Fruit fly (Drosophila melanogaster) whole organism, embryonic: ENCODE results near the gene Polr2D.

Source experiments
- Aef1 ChIP-seq: fragments of 200-800 bp; sonication (Bioruptor generic); IDR thresholded peaks from 3 replicates; pipeline ENCODE4 v1.3.6; 2022; ENCODE audit warnings: missing biosample characterization, missing genetic modification characterization
- Antp ChIP-seq: fragments of 200-800 bp; sonication (Bioruptor generic); optimal IDR thresholded peaks from 3 replicates; lab custom pipeline; 2016; ENCODE audit warnings: missing biosample characterization, missing genetic modification characterization
- BEAF-32 ChIP-seq: fragments of 200-800 bp; sonication (Bioruptor generic); optimal IDR thresholded peaks from 3 replicates; lab custom pipeline; 2017; ENCODE audit warnings: missing biosample characterization, missing genetic modification characterization, mild to moderate bottlenecking, moderate library complexity, missing genetic modification reagents
- CG10654 ChIP-seq: fragments of 200-800 bp; sonication (Bioruptor generic); optimal IDR thresholded peaks from 2 replicates; lab custom pipeline; 2016; ENCODE audit warnings: missing biosample characterization, missing genetic modification characterization
- CG10959 ChIP-seq: fragments of 200-800 bp; sonication (Bioruptor generic); IDR thresholded peaks from 2 replicates; pipeline ENCODE4 v1.3.6; 2022; ENCODE audit warnings: missing biosample characterization, missing genetic modification characterization
- CG11504 ChIP-seq: fragments of 200-800 bp; sonication (Bioruptor generic); optimal IDR thresholded peaks from 3 replicates; lab custom pipeline; 2019; ENCODE audit warnings: missing biosample characterization, mild to moderate bottlenecking, missing genetic modification characterization, moderate library complexity
- CG12071 ChIP-seq: fragments of 200-800 bp; sonication (Bioruptor generic); optimal IDR thresholded peaks from 3 replicates; lab custom pipeline; 2018; ENCODE audit warnings: missing biosample characterization, mild to moderate bottlenecking, missing genetic modification characterization
- CG17568 ChIP-seq: fragments of 200-800 bp; sonication (Bioruptor generic); optimal IDR thresholded peaks from 2 replicates; lab custom pipeline; 2018; ENCODE audit warnings: missing biosample characterization, mild to moderate bottlenecking, missing genetic modification characterization, moderate library complexity
- CG17829 ChIP-seq: fragments of 200-800 bp; optimal IDR thresholded peaks from 2 replicates; lab custom pipeline; 2019; ENCODE audit warnings: missing biosample characterization, mild to moderate bottlenecking, missing genetic modification characterization, moderate library complexity
- CG4424 ChIP-seq: fragments of 200-800 bp; sonication (Bioruptor generic); optimal IDR thresholded peaks from 3 replicates; lab custom pipeline; 2016; ENCODE audit warnings: missing biosample characterization, missing genetic modification characterization
- CG5245 ChIP-seq: fragments of 200-800 bp; sonication (Bioruptor generic); optimal IDR thresholded peaks from 3 replicates; lab custom pipeline; 2016; ENCODE audit warnings: missing biosample characterization, missing genetic modification characterization
- CG7987 ChIP-seq: fragments of 200-800 bp; sonication (Bioruptor generic); optimal IDR thresholded peaks from 2 replicates; lab custom pipeline; 2018; ENCODE audit warnings: missing biosample characterization, mild to moderate bottlenecking, missing genetic modification characterization, moderate library complexity
- CG8089 ChIP-seq: fragments of 200-800 bp; sonication (Bioruptor generic); optimal IDR thresholded peaks from 3 replicates; lab custom pipeline; 2016; ENCODE audit warnings: missing biosample characterization, missing genetic modification characterization
- CG9609 ChIP-seq: fragments of 200-800 bp; sonication (Bioruptor generic); optimal IDR thresholded peaks from 3 replicates; lab custom pipeline; 2016; ENCODE audit warnings: missing biosample characterization, missing genetic modification characterization
- CG9797 ChIP-seq: fragments of 200-800 bp; sonication (Bioruptor generic); optimal IDR thresholded peaks from 3 replicates; lab custom pipeline; 2018; ENCODE audit warnings: missing biosample characterization, mild to moderate bottlenecking, missing genetic modification characterization
- Dll ChIP-seq: fragments of 200-800 bp; sonication (Bioruptor generic); IDR thresholded peaks from 4 replicates; pipeline ENCODE4 v1.3.6; 2022; ENCODE audit warnings: missing biosample characterization, missing genetic modification characterization; ENCODE audit not compliant: partially characterized antibody
- Drgx ChIP-seq: fragments of 200-800 bp; sonication (Bioruptor generic); IDR thresholded peaks from 2 replicates; pipeline ENCODE4 v1.3.6; 2022; ENCODE audit warnings: missing biosample characterization, missing genetic modification characterization
- E2f1 ChIP-seq: fragments of 200-800 bp; sonication (Bioruptor generic); IDR thresholded peaks from 2 replicates; pipeline ENCODE4 v1.3.6; 2022; ENCODE audit warnings: missing biosample characterization, missing genetic modification characterization
- HLH4C ChIP-seq: fragments of 200-800 bp; sonication (Bioruptor generic); IDR thresholded peaks from 3 replicates; pipeline ENCODE4 v1.3.6; 2022; ENCODE audit warnings: missing biosample characterization, missing genetic modification characterization; ENCODE audit not compliant: partially characterized antibody
- Hmr ChIP-seq: fragments of 200-800 bp; sonication (Bioruptor generic); optimal IDR thresholded peaks from 3 replicates; lab custom pipeline; 2017; ENCODE audit warnings: mild to moderate bottlenecking, missing biosample characterization, missing genetic modification reagents, missing genetic modification characterization
- Hmx ChIP-seq: fragments of 200-800 bp; sonication (Bioruptor generic); optimal IDR thresholded peaks from 2 replicates; lab custom pipeline; 2016; ENCODE audit warnings: missing biosample characterization, missing genetic modification characterization
- Lpt ChIP-seq: fragments of >200 bp; optimal IDR thresholded peaks from 2 replicates; lab custom pipeline; 2018; ENCODE audit warnings: missing biosample characterization, missing genetic modification characterization
- Max ChIP-seq: fragments of 200-800 bp; sonication (Bioruptor generic); optimal IDR thresholded peaks from 2 replicates; lab custom pipeline; 2016; ENCODE audit warnings: missing biosample characterization, mild to moderate bottlenecking, missing genetic modification characterization
- NK7.1 ChIP-seq: fragments of 200-800 bp; sonication (Bioruptor generic); optimal IDR thresholded peaks from 3 replicates; lab custom pipeline; 2016; ENCODE audit warnings: missing biosample characterization, missing genetic modification characterization
- Nf-YB ChIP-seq: fragments of 200-800 bp; sonication (Bioruptor generic); optimal IDR thresholded peaks from 3 replicates; lab custom pipeline; 2019; ENCODE audit warnings: missing biosample characterization, mild to moderate bottlenecking, missing genetic modification characterization, moderate library complexity
- Pdp1 ChIP-seq, 2 experiments: fragments of 200-800 bp; sonication (Bioruptor generic); optimal IDR thresholded peaks; 3 replicates each; lab custom pipeline; 2016; ENCODE audit warnings: missing biosample characterization in 2 of 2, missing genetic modification characterization in 2 of 2, mild to moderate bottlenecking in 1 of 2, moderate library complexity in 1 of 2
- Ptx1 ChIP-seq: fragments of 200-800 bp; sonication (Bioruptor generic); IDR thresholded peaks from 2 replicates; pipeline ENCODE4 v1.3.6; 2022; ENCODE audit warnings: missing biosample characterization, missing genetic modification characterization
- Rx ChIP-seq: fragments of 200-800 bp; sonication (Bioruptor generic); IDR thresholded peaks from 2 replicates; pipeline ENCODE4 v1.3.6; 2022; ENCODE audit warnings: missing biosample characterization, missing genetic modification characterization
- Spps ChIP-seq: fragments of 200-800 bp; sonication (Bioruptor generic); optimal IDR thresholded peaks from 2 replicates; lab custom pipeline; 2018; ENCODE audit warnings: missing biosample characterization, mild to moderate bottlenecking, missing genetic modification characterization
- bbx ChIP-seq: fragments of 200-800 bp; sonication (Bioruptor generic); IDR thresholded peaks from 2 replicates; pipeline ENCODE4 v1.3.6; 2022; ENCODE audit warnings: missing biosample characterization, missing genetic modification characterization; ENCODE audit not compliant: partially characterized antibody
- crol ChIP-seq: fragments of 200-800 bp; sonication (Bioruptor generic); IDR thresholded peaks from 2 replicates; pipeline ENCODE4 v1.3.6; 2022; ENCODE audit warnings: missing biosample characterization, missing genetic modification characterization
- crp ChIP-seq, 2 experiments: fragments of 200-800 bp; sonication (Bioruptor generic); optimal IDR thresholded peaks; 2 replicates in 1 of 2; 3 replicates in 1 of 2; lab custom pipeline; 2017; ENCODE audit warnings: missing biosample characterization in 2 of 2, missing genetic modification characterization in 2 of 2, mild to moderate bottlenecking in 1 of 2, moderate library complexity in 1 of 2
- cwo ChIP-seq: fragments of 200-800 bp; sonication (Bioruptor generic); optimal IDR thresholded peaks from 3 replicates; lab custom pipeline; 2017; ENCODE audit warnings: missing biosample characterization, missing genetic modification characterization, mild to moderate bottlenecking, moderate library complexity, missing genetic modification reagents
- ftz-f1 ChIP-seq: fragments of 200-800 bp; sonication (Bioruptor generic); optimal IDR thresholded peaks from 2 replicates; lab custom pipeline; 2016; ENCODE audit warnings: missing biosample characterization, missing genetic modification characterization
- gcm ChIP-seq: fragments of 200-800 bp; sonication (Bioruptor generic); optimal IDR thresholded peaks from 2 replicates; lab custom pipeline; 2019; ENCODE audit warnings: missing biosample characterization, mild to moderate bottlenecking, missing genetic modification characterization, moderate library complexity
- gfzf ChIP-seq: fragments of 200-800 bp; sonication (Bioruptor generic); optimal IDR thresholded peaks from 2 replicates; lab custom pipeline; 2016; ENCODE audit warnings: missing biosample characterization, mild to moderate bottlenecking, missing genetic modification characterization, moderate library complexity
- insv ChIP-seq, 2 experiments: fragments of 200-800 bp; sonication (Bioruptor generic); optimal IDR thresholded peaks; 3 replicates each; lab custom pipeline; 2016 to 2018; ENCODE audit warnings: missing biosample characterization in 2 of 2, missing genetic modification characterization in 2 of 2
- klu ChIP-seq: fragments of 200-800 bp; sonication (Bioruptor generic); IDR thresholded peaks from 2 replicates; pipeline ENCODE4 v1.3.6; 2022; ENCODE audit warnings: missing biosample characterization, missing genetic modification characterization
- knrl ChIP-seq: fragments of 200-800 bp; sonication (Bioruptor generic); IDR thresholded peaks from 3 replicates; pipeline ENCODE4 v1.3.6; 2022; ENCODE audit warnings: missing biosample characterization, missing genetic modification characterization; ENCODE audit not compliant: partially characterized antibody
- lov ChIP-seq, 2 experiments: fragments of 200-800 bp in 1 of 2; fragments of >200 bp in 1 of 2; sonication (Bioruptor generic) in 1 of 2; IDR thresholded peaks in 1 of 2; optimal IDR thresholded peaks in 1 of 2; 2 replicates in 1 of 2; 3 replicates in 1 of 2; pipeline versions ENCODE4 v1.3.6 to Lab custom; 2017 to 2022; ENCODE audit warnings: missing biosample characterization in 1 of 2, missing genetic modification characterization in 1 of 2
- nau ChIP-seq: fragments of 200-800 bp; sonication (Bioruptor generic); optimal IDR thresholded peaks from 3 replicates; lab custom pipeline; 2017; ENCODE audit warnings: missing biosample characterization, mild to moderate bottlenecking, missing genetic modification characterization, missing genetic modification reagents
- nom ChIP-seq: fragments of 200-800 bp; sonication (Bioruptor generic); optimal IDR thresholded peaks from 2 replicates; lab custom pipeline; 2017; ENCODE audit warnings: missing biosample characterization, missing genetic modification characterization, mild to moderate bottlenecking, moderate library complexity, missing genetic modification reagents
- phol ChIP-seq: fragments of 200-800 bp; sonication (Bioruptor generic); optimal IDR thresholded peaks from 3 replicates; lab custom pipeline; 2018; ENCODE audit warnings: missing biosample characterization, mild to moderate bottlenecking, missing genetic modification characterization, moderate library complexity
- slp2 ChIP-seq: fragments of 200-800 bp; sonication (Bioruptor generic); optimal IDR thresholded peaks from 2 replicates; lab custom pipeline; 2016; ENCODE audit warnings: missing biosample characterization, missing genetic modification characterization
- usp ChIP-seq: fragments of >200 bp; optimal IDR thresholded peaks from 2 replicates; lab custom pipeline; 2017; ENCODE audit warnings: missing biosample characterization, missing genetic modification characterization
- yki ChIP-seq: fragments of >200 bp; optimal IDR thresholded peaks from 3 replicates; lab custom pipeline; 2018
- zen2 ChIP-seq: fragments of 200-800 bp; sonication (Bioruptor generic); IDR thresholded peaks from 3 replicates; pipeline ENCODE4 v1.3.6; 2022; ENCODE audit warnings: missing biosample characterization, missing genetic modification characterization; ENCODE audit not compliant: partially characterized antibody

Gene Polr2D

dm6 chr3R:18242089-18242955 is 13.0 kb downstream of the Polr2D start, which contains the start of the genes CG7156 and 14-3-3epsilon (continued):
- TF ChIP-seq Lpt (GFP tag; lab: Kevin White, UChicago) (no peak), CG11504 (tag; lab: Kevin White, UChicago) (peak; percentile 88), BEAF-32 (GFP tag; lab: Kevin White, UChicago) (peak; percentile 92), usp (GFP tag; lab: Kevin White, UChicago) (no peak), phol (tag; lab: Kevin White, UChicago) (peak; percentile 82), gcm (peak; percentile 69), CG10959 (no peak), Ptx1 (GFP tag; lab: Robert Waterston, UW) (peak; percentile 52), E2f1 (0 out of 2 replicates have a peak, but pooled peaks have one; percentile 45), CG8089 (GFP tag; lab: Kevin White, UChicago) (no peak), Pdp1 (GFP tag; optimal IDR thresholded peaks at IDR 0.05; lab: Kevin White, UChicago) (peak in 1 of 2 experiments; percentile 64), Dll (GFP tag; lab: Robert Waterston, UW) (peak; percentile 69), crp (GFP tag; optimal IDR thresholded peaks at IDR 0.05; lab: Kevin White, UChicago) (peak in 1 of 2 experiments; percentile 4), CG7987 (GFP tag; lab: Kevin White, UChicago) (peak; percentile 17), Spps (peak; percentile 9), bbx (GFP tag; lab: Robert Waterston, UW) (peak; percentile 49), zen2 (GFP tag; lab: Robert Waterston, UW) (no peak), Hmx (GFP tag; lab: Kevin White, UChicago) (peak; percentile 12), Hmr (peak; percentile 46), lov (optimal IDR thresholded peaks at IDR 0.05; lab: Kevin White, UChicago) (no peak), lov (GFP tag; IDR thresholded peaks at IDR 0.05; lab: Robert Waterston, UW) (0 out of 3 replicates have a peak, but pooled peaks have one; percentile 49), CG9797 (peak; percentile 96), Drgx (GFP tag; lab: Robert Waterston, UW) (0 out of 2 replicates have a peak, but pooled peaks have one; percentile 21), crol (no peak), klu (GFP tag; lab: Robert Waterston, UW) (no peak), CG17568 (GFP tag; lab: Kevin White, UChicago) (peak; percentile 66), Antp (peak; percentile 2), Nf-YB (GFP tag; lab: Kevin White, UChicago) (peak; percentile 19), cwo (GFP tag; lab: Kevin White, UChicago) (no peak), Rx (no peak), CG4424 (GFP tag; lab: Kevin White, UChicago) (peak; percentile 24), Max (peak; percentile 47), CG5245 (GFP tag; lab: Kevin White, UChicago) (no peak), ftz-f1 (no peak), HLH4C (GFP tag; lab: Robert Waterston, UW) (no peak), nom (GFP tag; lab: Kevin White, UChicago) (peak; percentile 41), knrl (GFP tag; lab: Robert Waterston, UW) (peak; percentile 60), CG10654 (GFP tag; lab: Kevin White, UChicago) (peak; percentile 30), NK7.1 (no peak), yki (lab: Kevin White, UChicago) (no peak), CG9609 (GFP tag; lab: Kevin White, UChicago) (no peak), nau (GFP tag; lab: Kevin White, UChicago) (no peak), CG12071 (peak; percentile 30), insv (GFP tag; optimal IDR thresholded peaks at IDR 0.05; lab: Kevin White, UChicago) (peak in 1 of 2 experiments; percentile 21), Aef1 (GFP tag; lab: Robert Waterston, UW) (no peak), slp2 (no peak), CG17829 (tag; lab: Kevin White, UChicago) (peak; percentile 16), gfzf (GFP tag; lab: Kevin White, UChicago) (peak; percentile 97)
